Worm (Caenorhabditis elegans): ENCODE measurements around the gene fis-2.

- TF ChIP-seq flt-1 (GFP tag; IDR thresholded peaks at IDR 0.05) (no peak), tab-1 (GFP tag; IDR thresholded peaks at IDR 0.05) (no peak), ref-1 (GFP tag; conservative IDR thresholded peaks at IDR 0.05) (no peak), ztf-23 (GFP tag; IDR thresholded peaks at IDR 0.05) (no peak), med-1 (GFP tag; optimal IDR thresholded peaks at IDR 0.05; ENCODE audit: insufficient read depth) (no peak), ztf-29 (GFP tag; IDR thresholded peaks at IDR 0.05) (no peak)
Measured at ce11 chrX:8276333-8276732, 8.7 kb downstream of the fis-2 start.
